Fruit fly (Drosophila melanogaster): ENCODE measurements around the gene CG16812.

DNA sequence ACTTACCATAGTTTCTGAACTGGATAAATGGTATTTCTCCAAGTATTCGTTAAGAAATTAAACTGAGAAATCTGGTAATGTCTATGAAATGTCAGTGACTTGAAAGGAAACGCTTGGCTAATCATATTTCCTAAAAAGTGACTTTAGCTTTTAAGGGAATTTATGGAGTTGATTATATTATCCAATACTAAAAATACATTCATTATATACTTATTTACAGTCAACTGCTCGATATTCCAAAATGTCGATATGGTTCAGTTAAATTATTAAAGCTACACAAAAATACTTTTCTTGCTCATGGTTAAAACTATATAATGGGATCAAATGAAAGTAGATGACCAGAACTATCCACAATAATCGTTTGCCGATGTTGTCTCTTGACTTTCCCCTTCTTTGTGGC is 43.4 kb downstream of the CG16812 start, which contains the start of gene CG31848:
- TF ChIP-seq ttk (optimal IDR thresholded peaks at IDR 0.05) (no peak), insv (optimal IDR thresholded peaks at IDR 0.05) (no peak)

All from Kc167 (cell line).